Worm (Caenorhabditis elegans) whole organism, late embryonic: ENCODE data around the gene hmg-11.

ENCODE experiments used
- C38D4.7 ChIP-seq: fragments of 200-800 bp; sonication (Bioruptor generic); optimal IDR thresholded peaks from 2 replicates; lab custom pipeline; 2018; ENCODE audit warnings: mild to moderate bottlenecking, missing genetic modification characterization, moderate library complexity, missing compliant biosample characterization
- K09A11.1 ChIP-seq: sonication (generic microtip); optimal IDR thresholded peaks from 2 replicates; lab custom pipeline; 2017; ENCODE audit warnings: antibody characterized with exemption, mild to moderate bottlenecking, missing genetic modification characterization, missing compliant biosample characterization; ENCODE audit not compliant: insufficient read depth
- Y22D7AL.16 ChIP-seq: sonication (generic microtip); optimal IDR thresholded peaks from 2 replicates; lab custom pipeline; 2016; ENCODE audit warnings: missing genetic modification characterization, missing compliant biosample characterization
- ahr-1 ChIP-seq: sonication (generic microtip); optimal IDR thresholded peaks from 2 replicates; lab custom pipeline; 2016; ENCODE audit warnings: missing genetic modification characterization, missing compliant biosample characterization
- ama-1 ChIP-seq: fragments of 150-350 bp; optimal IDR thresholded peaks from 2 replicates; lab custom pipeline; 2014
- ceh-14 ChIP-seq: sonication (generic microtip); optimal IDR thresholded peaks from 2 replicates; lab custom pipeline; 2016; ENCODE audit warnings: missing genotype, missing genetic modification characterization, missing compliant biosample characterization
- ceh-18 ChIP-seq: sonication (generic microtip); optimal IDR thresholded peaks from 2 replicates; lab custom pipeline; 2016; ENCODE audit warnings: missing genetic modification characterization, missing compliant biosample characterization
- ceh-19 ChIP-seq: fragments of 200-800 bp; sonication (Bioruptor generic); optimal IDR thresholded peaks from 2 replicates; lab custom pipeline; 2018; ENCODE audit warnings: mild to moderate bottlenecking, missing genetic modification characterization, missing compliant biosample characterization
- ceh-22 ChIP-seq: sonication (generic microtip); optimal IDR thresholded peaks from 2 replicates; lab custom pipeline; 2017; ENCODE audit warnings: missing biosample characterization, missing genetic modification characterization
- ceh-24 ChIP-seq: sonication (generic microtip); optimal IDR thresholded peaks from 2 replicates; lab custom pipeline; 2016; ENCODE audit warnings: mild to moderate bottlenecking, missing genetic modification characterization, missing compliant biosample characterization
- ceh-31 ChIP-seq: sonication (generic microtip); optimal IDR thresholded peaks from 2 replicates; lab custom pipeline; 2016; ENCODE audit warnings: missing genetic modification characterization, missing compliant biosample characterization
- ceh-45 ChIP-seq: fragments of 200-800 bp; sonication (Bioruptor generic); IDR thresholded peaks from 2 replicates; pipeline ENCODE4 v1.3.6; 2022; ENCODE audit warnings: missing genetic modification reagents, missing genetic modification characterization, missing compliant biosample characterization
- ceh-48 ChIP-seq: sonication (generic microtip); optimal IDR thresholded peaks from 2 replicates; lab custom pipeline; 2016; ENCODE audit warnings: missing genetic modification characterization, inconsistent platforms, missing compliant biosample characterization
- ceh-6 ChIP-seq: fragments of 200-800 bp; sonication (Bioruptor generic); optimal IDR thresholded peaks from 2 replicates; lab custom pipeline; 2018; ENCODE audit warnings: mild to moderate bottlenecking, missing genetic modification characterization, missing compliant biosample characterization
- ceh-9 ChIP-seq: sonication (generic microtip); optimal IDR thresholded peaks from 2 replicates; lab custom pipeline; 2016; ENCODE audit warnings: mild to moderate bottlenecking, missing genetic modification characterization, inconsistent platforms, missing compliant biosample characterization
- che-1 ChIP-seq: sonication (generic microtip); optimal IDR thresholded peaks from 2 replicates; lab custom pipeline; 2016; ENCODE audit warnings: mild to moderate bottlenecking, missing genetic modification characterization, missing compliant biosample characterization
- dmd-4 ChIP-seq: sonication (generic microtip); optimal IDR thresholded peaks from 2 replicates; lab custom pipeline; 2016; ENCODE audit warnings: borderline replicate concordance, missing genetic modification characterization, missing compliant biosample characterization
- dve-1 ChIP-seq: sonication (generic microtip); optimal IDR thresholded peaks from 2 replicates; lab custom pipeline; 2017; ENCODE audit warnings: antibody characterized with exemption, mild to moderate bottlenecking, missing genetic modification characterization, missing compliant biosample characterization
- elt-2 ChIP-seq: sonication (generic microtip); optimal IDR thresholded peaks from 2 replicates; lab custom pipeline; 2016; ENCODE audit warnings: missing genetic modification reagents, missing genetic modification characterization, missing compliant biosample characterization
- elt-4 ChIP-seq: sonication (generic microtip); optimal IDR thresholded peaks from 2 replicates; lab custom pipeline; 2016; ENCODE audit warnings: missing genetic modification characterization, missing compliant biosample characterization
- ets-4 ChIP-seq: sonication (generic microtip); optimal IDR thresholded peaks from 2 replicates; lab custom pipeline; 2016; ENCODE audit warnings: missing genetic modification characterization, missing compliant biosample characterization
- fax-1 ChIP-seq: sonication (generic microtip); optimal IDR thresholded peaks from 2 replicates; lab custom pipeline; 2016; ENCODE audit warnings: missing genotype, missing genetic modification characterization, missing compliant biosample characterization
- fkh-10 ChIP-seq: fragments of 150-350 bp; optimal IDR thresholded peaks from 2 replicates; lab custom pipeline; 2014; ENCODE audit warnings: missing biosample characterization, missing genetic modification reagents, missing genetic modification characterization
- fkh-6 ChIP-seq: sonication (generic microtip); optimal IDR thresholded peaks from 2 replicates; lab custom pipeline; 2016; ENCODE audit warnings: missing genetic modification characterization, missing compliant biosample characterization
- hlh-13 ChIP-seq: fragments of 200-800 bp; sonication (Bioruptor generic); optimal IDR thresholded peaks from 2 replicates; lab custom pipeline; 2018; ENCODE audit warnings: mild to moderate bottlenecking, missing genetic modification characterization, missing compliant biosample characterization
- hlh-15 ChIP-seq: sonication (generic microtip); optimal IDR thresholded peaks from 2 replicates; lab custom pipeline; 2016; ENCODE audit warnings: missing genetic modification characterization, missing compliant biosample characterization
- hlh-8 ChIP-seq: sonication (generic microtip); optimal IDR thresholded peaks from 2 replicates; lab custom pipeline; 2016; ENCODE audit warnings: missing genotype, missing genetic modification characterization, missing compliant biosample characterization
- lin-11 ChIP-seq: fragments of 200-800 bp; sonication (Bioruptor generic); optimal IDR thresholded peaks from 2 replicates; lab custom pipeline; 2018; ENCODE audit warnings: mild to moderate bottlenecking, missing genetic modification characterization, missing compliant biosample characterization
- madf-2 ChIP-seq: sonication (generic microtip); optimal IDR thresholded peaks from 2 replicates; lab custom pipeline; 2017; ENCODE audit warnings: missing genetic modification characterization, missing compliant biosample characterization
- mec-3 ChIP-seq: sonication (generic microtip); optimal IDR thresholded peaks from 2 replicates; lab custom pipeline; 2016; ENCODE audit warnings: borderline replicate concordance, missing genetic modification characterization, missing compliant biosample characterization
- nfya-1 ChIP-seq: sonication (generic microtip); optimal IDR thresholded peaks from 2 replicates; lab custom pipeline; 2017; ENCODE audit warnings: missing genetic modification characterization, mild to moderate bottlenecking, missing compliant biosample characterization, antibody characterized with exemption, moderate library complexity
- pat-9 ChIP-seq: fragments of 200-800 bp; sonication (Bioruptor generic); optimal IDR thresholded peaks from 2 replicates; lab custom pipeline; 2018; ENCODE audit warnings: mild to moderate bottlenecking, missing genetic modification characterization, moderate library complexity, missing compliant biosample characterization
- pax-1 ChIP-seq: fragments of 150-350 bp; optimal IDR thresholded peaks from 2 replicates; lab custom pipeline; 2014; ENCODE audit warnings: missing biosample characterization, missing genetic modification characterization
- pha-2 ChIP-seq: sonication (generic microtip); optimal IDR thresholded peaks from 2 replicates; lab custom pipeline; 2017; ENCODE audit warnings: mild to moderate bottlenecking, missing genetic modification characterization, missing compliant biosample characterization
- pha-4 ChIP-seq: fragments of 150-350 bp; optimal IDR thresholded peaks from 2 replicates; lab custom pipeline; 2018; ENCODE audit warnings: missing biosample characterization, missing genetic modification reagents, missing genetic modification characterization
- rnt-1 ChIP-seq: sonication (generic microtip); optimal IDR thresholded peaks from 2 replicates; lab custom pipeline; 2016; ENCODE audit warnings: missing genetic modification characterization, missing compliant biosample characterization
- tbx-2 ChIP-seq: sonication (generic microtip); optimal IDR thresholded peaks from 2 replicates; lab custom pipeline; 2016; ENCODE audit warnings: missing genetic modification characterization, missing compliant biosample characterization
- ttx-3 ChIP-seq: sonication (generic microtip); optimal IDR thresholded peaks from 2 replicates; lab custom pipeline; 2016; ENCODE audit warnings: missing genetic modification reagents, missing genetic modification characterization, missing compliant biosample characterization
- unc-42 ChIP-seq: sonication (generic microtip); optimal IDR thresholded peaks from 2 replicates; lab custom pipeline; 2016; ENCODE audit warnings: missing genotype, missing genetic modification characterization, missing compliant biosample characterization
- unc-86 ChIP-seq: sonication (generic microtip); optimal IDR thresholded peaks from 2 replicates; lab custom pipeline; 2016; ENCODE audit warnings: missing genetic modification characterization, missing compliant biosample characterization

Gene hmg-11

DNA sequence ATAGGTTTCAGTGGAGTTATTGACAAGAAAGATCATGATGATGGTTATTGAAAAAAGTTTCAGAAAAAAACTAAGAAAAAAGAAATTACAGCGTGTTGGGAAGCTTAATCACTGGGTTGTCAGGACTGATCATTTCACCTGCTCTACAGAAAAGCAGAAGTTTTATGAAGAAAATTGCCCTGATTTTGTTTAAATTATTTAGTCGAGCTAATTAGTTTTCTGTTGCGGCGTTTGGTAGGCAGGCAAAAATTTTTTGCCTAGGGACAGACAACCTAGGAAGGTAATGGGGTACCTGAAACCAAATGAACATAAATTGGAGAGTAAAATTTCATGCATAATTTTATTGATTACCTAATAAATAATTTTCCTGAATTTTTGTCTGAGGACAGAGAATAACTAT lies 10.8 kb downstream of the hmg-11 start, which contains the start of gene sre-40:
Gene sre-40, minus strand, starts transcription at position 101 of the 400 bp plus-strand sequence.
- TF ChIP-seq ttx-3 = no peak
- no peak for TF ChIP-seq ahr-1 (tag; lab: Kevin White, UChicago)
- no peak for TF ChIP-seq fkh-10 (GFP tag; lab: Kevin White, UChicago)
- no peak for TF ChIP-seq hlh-8 (tag; lab: Kevin White, UChicago)
- no peak for TF ChIP-seq dmd-4
- TF ChIP-seq pha-2 (tag; lab: Kevin White, UChicago) = no peak
- TF ChIP-seq rnt-1 (tag; lab: Kevin White, UChicago) = no peak
- TF ChIP-seq, all 69 proteins: peak for 0

DNA sequence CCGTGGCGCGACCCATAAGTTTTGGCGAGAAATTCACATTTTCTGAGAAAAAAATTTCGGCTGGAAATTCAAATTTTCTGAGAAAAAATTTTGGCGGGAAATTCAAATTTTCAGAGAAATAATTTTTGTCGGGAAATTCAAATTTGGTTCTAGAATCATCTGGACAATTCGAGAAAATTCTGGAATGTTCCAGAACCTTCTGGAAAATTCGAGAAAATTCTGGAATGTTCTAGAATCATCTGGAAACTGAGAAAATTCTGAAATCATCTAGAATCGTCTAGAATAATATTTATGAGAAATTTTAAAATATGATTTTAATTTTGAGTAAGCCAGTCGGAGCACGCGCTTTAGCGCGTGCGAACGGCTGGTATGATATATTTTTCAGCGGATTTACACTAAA lies 12.0 kb downstream of the hmg-11 start:
- TF ChIP-seq ceh-31 (no peak), fkh-6 (tag; lab: Kevin White, UChicago) (no peak), ceh-22 (tag; lab: Kevin White, UChicago) (no peak), fkh-10 (GFP tag; lab: Kevin White, UChicago) (no peak)
- TF ChIP-seq, all 69 proteins: peak for 0

ce11 chrII:4686941-4687340 lies 14.1 kb downstream of the hmg-11 start, which contains the start of gene sre-39:
TSS of gene sre-39 (plus strand) at chrII:4687241.
- no peak for TF ChIP-seq unc-86
- TF ChIP-seq pat-9 (tag; lab: Kevin White, UChicago) = no peak
- no peak for TF ChIP-seq pax-1 (tag; lab: Kevin White, UChicago)
- no peak for TF ChIP-seq tbx-2 (tag; lab: Kevin White, UChicago)
- TF ChIP-seq ceh-31 = no peak
- TF ChIP-seq ets-4 (tag; lab: Kevin White, UChicago) = no peak
- no peak for TF ChIP-seq elt-4
- no peak for TF ChIP-seq ceh-9 (tag; lab: Kevin White, UChicago)
- no peak for TF ChIP-seq che-1
- TF ChIP-seq fax-1 (tag; lab: Kevin White, UChicago) = no peak
- TF ChIP-seq nfya-1 = no peak
- no peak for TF ChIP-seq ceh-14
- TF ChIP-seq elt-2 = no peak
- TF ChIP-seq pha-2 (tag; lab: Kevin White, UChicago) = no peak
- no peak for TF ChIP-seq hlh-15
- TF ChIP-seq ceh-18 = no peak
- TF ChIP-seq fkh-6 (tag; lab: Kevin White, UChicago) = no peak

ce11 chrII:4689477-4689876 lies 16.6 kb downstream of the hmg-11 start, which contains the start of gene F10G7.12:
TSS of gene F10G7.12 (plus strand) at chrII:4689777.
- TF ChIP-seq ceh-48 (tag; lab: Kevin White, UChicago) = no peak

DNA sequence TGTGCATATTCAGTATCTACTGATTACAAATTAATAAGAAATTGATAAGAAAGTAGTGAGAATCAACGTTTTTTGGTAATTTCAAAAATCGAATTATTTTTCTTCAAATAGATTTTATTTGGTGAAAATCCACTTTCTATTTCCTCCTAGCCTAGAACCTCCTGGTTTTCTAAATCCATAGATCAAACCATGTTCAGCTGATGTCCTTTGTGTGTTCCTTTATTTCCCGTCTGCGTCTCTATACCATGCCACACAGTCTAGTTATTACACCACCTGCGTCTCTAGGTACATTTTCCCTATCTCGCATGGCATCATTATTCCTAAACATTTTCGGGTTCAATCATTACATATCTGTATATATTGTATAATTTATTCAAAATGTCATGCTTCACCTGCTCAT lies 20.2 kb downstream of the hmg-11 start, which contains the start of gene F10G7.5:
Gene F10G7.5, plus strand, starts transcription at position 286 of the 400 bp plus-strand sequence.
- TF ChIP-seq fkh-6 (tag; lab: Kevin White, UChicago) (no peak), lin-11 (tag; lab: Kevin White, UChicago) (no peak), hlh-8 (tag; lab: Kevin White, UChicago) (no peak), ceh-6 (no peak), pha-4 (tag; lab: Kevin White, UChicago) (no peak), elt-2 (peak; percentile 43), hlh-13 (GFP tag; lab: Kevin White, UChicago) (no peak)

DNA sequence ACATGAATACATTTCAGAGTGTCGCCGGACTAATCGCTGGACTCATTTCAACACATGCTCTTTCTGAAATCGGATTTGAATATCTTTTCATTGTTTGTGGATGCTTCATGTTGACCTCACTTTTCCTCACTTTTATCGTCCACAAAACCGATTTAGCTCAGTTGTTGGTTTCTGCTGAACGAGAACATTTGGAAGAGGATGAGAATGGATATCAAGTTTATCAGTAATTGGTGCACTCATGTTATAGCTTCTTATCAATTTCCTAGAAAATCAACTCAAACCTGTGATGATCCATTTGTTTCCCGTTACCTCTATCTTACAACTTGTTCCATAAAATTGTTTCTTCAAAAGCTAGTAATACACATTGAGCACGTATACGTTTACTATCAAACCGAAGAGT lies 23.2 kb downstream of the hmg-11 start:
- TF ChIP-seq unc-42 (tag; lab: Kevin White, UChicago) (no peak), ceh-24 (tag; lab: Kevin White, UChicago) (no peak), ceh-45 (GFP tag; lab: Robert Waterston, UW) (no peak), ceh-19 (GFP tag; lab: Kevin White, UChicago) (no peak), C38D4.7 (no peak), ceh-31 (no peak), madf-2 (no peak), pha-2 (tag; lab: Kevin White, UChicago) (no peak), ama-1 (no peak), mec-3 (no peak), dve-1 (tag; lab: Kevin White, UChicago) (no peak), ceh-22 (tag; lab: Kevin White, UChicago) (no peak), K09A11.1 (tag; lab: Kevin White, UChicago) (no peak), Y22D7AL.16 (tag; lab: Kevin White, UChicago) (no peak), hlh-8 (tag; lab: Kevin White, UChicago) (no peak), elt-2 (no peak)
